Fruit fly (Drosophila melanogaster) whole organism, embryonic: ENCODE results near the gene CG32829.
A peak's percentile ranks its signal among the peaks of the same experiment; 100 is the strongest.

ENCODE experiments used
- ATbp ChIP-seq: fragments of 200-800 bp; sonication (Bioruptor generic); optimal IDR thresholded peaks from 2 replicates; lab custom pipeline; 2017; ENCODE audit warnings: missing biosample characterization, mild to moderate bottlenecking, missing genetic modification characterization, missing genetic modification reagents
- Aef1 ChIP-seq: fragments of 200-800 bp; sonication (Bioruptor generic); IDR thresholded peaks from 3 replicates; pipeline ENCODE4 v1.3.6; 2022; ENCODE audit warnings: missing biosample characterization, missing genetic modification characterization
- Asciz ChIP-seq: fragments of 200-800 bp; sonication (Bioruptor generic); optimal IDR thresholded peaks from 2 replicates; lab custom pipeline; 2017; ENCODE audit warnings: missing biosample characterization, mild to moderate bottlenecking, missing genetic modification characterization, missing genetic modification reagents
- Bdp1 ChIP-seq: fragments of 200-800 bp; sonication (Bioruptor generic); optimal IDR thresholded peaks from 3 replicates; lab custom pipeline; 2016; ENCODE audit warnings: missing biosample characterization, missing genetic modification characterization
- Bteb2 ChIP-seq: fragments of 200-800 bp; sonication (Bioruptor generic); optimal IDR thresholded peaks from 2 replicates; lab custom pipeline; 2016; ENCODE audit warnings: missing biosample characterization, missing genetic modification characterization
- CG10321 ChIP-seq: fragments of 200-800 bp; sonication (Bioruptor generic); IDR thresholded peaks from 2 replicates; pipeline ENCODE4 v1.3.6; 2022; ENCODE audit warnings: missing biosample characterization, missing genetic modification characterization
- CG12659 ChIP-seq: fragments of 200-800 bp; sonication (Bioruptor generic); optimal IDR thresholded peaks from 3 replicates; lab custom pipeline; 2017; ENCODE audit warnings: mild to moderate bottlenecking, missing biosample characterization, missing genetic modification reagents, missing genetic modification characterization
- CG13287 ChIP-seq: fragments of 200-800 bp; sonication (Bioruptor generic); IDR thresholded peaks from 2 replicates; pipeline ENCODE4 v1.3.6; 2022; ENCODE audit warnings: missing biosample characterization, missing genetic modification characterization; ENCODE audit not compliant: partially characterized antibody
- CG13775 ChIP-seq: fragments of 200-800 bp; sonication (Bioruptor generic); optimal IDR thresholded peaks from 3 replicates; lab custom pipeline; 2017; ENCODE audit warnings: missing biosample characterization, mild to moderate bottlenecking, missing genetic modification characterization
- CG14860 ChIP-seq: fragments of 200-800 bp; sonication (Bioruptor generic); IDR thresholded peaks from 3 replicates; pipeline ENCODE4 v1.3.6; 2022; ENCODE audit warnings: missing biosample characterization, missing genetic modification characterization; ENCODE audit not compliant: partially characterized antibody
- CG1647 ChIP-seq: fragments of 200-800 bp; sonication (Bioruptor generic); optimal IDR thresholded peaks from 3 replicates; lab custom pipeline; 2016; ENCODE audit warnings: missing biosample characterization, missing genetic modification characterization
- CG17186 ChIP-seq: fragments of 200-800 bp; sonication (Bioruptor generic); optimal IDR thresholded peaks from 3 replicates; lab custom pipeline; 2017; ENCODE audit warnings: missing biosample characterization, missing genetic modification reagents, missing genetic modification characterization
- CG17359 ChIP-seq: fragments of 200-800 bp; sonication (Bioruptor generic); optimal IDR thresholded peaks from 3 replicates; lab custom pipeline; 2018; ENCODE audit warnings: missing biosample characterization, mild to moderate bottlenecking, missing genetic modification characterization, moderate library complexity
- CG18476 ChIP-seq: fragments of 200-800 bp; sonication (Bioruptor generic); optimal IDR thresholded peaks from 2 replicates; lab custom pipeline; 2016; ENCODE audit warnings: missing biosample characterization, mild to moderate bottlenecking, missing genetic modification characterization
- CG30431 ChIP-seq: fragments of 200-800 bp; sonication (Bioruptor generic); optimal IDR thresholded peaks from 2 replicates; lab custom pipeline; 2017; ENCODE audit warnings: missing biosample characterization, missing genetic modification characterization
- CG33213 ChIP-seq: fragments of 200-800 bp; sonication (Bioruptor generic); optimal IDR thresholded peaks from 3 replicates; lab custom pipeline; 2016; ENCODE audit warnings: missing biosample characterization, missing genetic modification characterization
- CG34376 ChIP-seq: fragments of 200-800 bp; sonication (Bioruptor generic); optimal IDR thresholded peaks from 2 replicates; lab custom pipeline; 2018; ENCODE audit warnings: missing biosample characterization, mild to moderate bottlenecking, missing genetic modification characterization
- CG3838 ChIP-seq: fragments of 200-800 bp; sonication (Bioruptor generic); optimal IDR thresholded peaks from 3 replicates; lab custom pipeline; 2016; ENCODE audit warnings: missing biosample characterization, missing genetic modification characterization
- CG4854 ChIP-seq: fragments of 200-800 bp; sonication (Bioruptor generic); optimal IDR thresholded peaks from 2 replicates; lab custom pipeline; 2016; ENCODE audit warnings: missing biosample characterization, missing genetic modification characterization, inconsistent platforms
- CG5245 ChIP-seq: fragments of 200-800 bp; sonication (Bioruptor generic); optimal IDR thresholded peaks from 3 replicates; lab custom pipeline; 2016; ENCODE audit warnings: missing biosample characterization, missing genetic modification characterization
- CG6175 ChIP-seq: fragments of 200-800 bp; sonication (Bioruptor generic); IDR thresholded peaks from 3 replicates; pipeline ENCODE4 v1.3.6; 2022; ENCODE audit warnings: missing biosample characterization, missing genetic modification characterization
- CG6813 ChIP-seq: fragments of 200-800 bp; sonication (Bioruptor generic); optimal IDR thresholded peaks from 2 replicates; lab custom pipeline; 2017; ENCODE audit warnings: missing biosample characterization, missing genetic modification characterization, mild to moderate bottlenecking, moderate library complexity, missing genetic modification reagents
- CG7357 ChIP-seq: fragments of 200-800 bp; sonication (Bioruptor generic); IDR thresholded peaks from 3 replicates; pipeline ENCODE4 v1.3.6; 2022; ENCODE audit warnings: missing biosample characterization, missing genetic modification characterization
- CG9609 ChIP-seq: fragments of 200-800 bp; sonication (Bioruptor generic); optimal IDR thresholded peaks from 3 replicates; lab custom pipeline; 2016; ENCODE audit warnings: missing biosample characterization, missing genetic modification characterization
- Ets97D ChIP-seq: fragments of 200-800 bp; sonication (Bioruptor generic); optimal IDR thresholded peaks from 3 replicates; lab custom pipeline; 2016; ENCODE audit warnings: missing biosample characterization, missing genetic modification characterization
- Fer1 ChIP-seq: fragments of 200-800 bp; sonication (Bioruptor generic); optimal IDR thresholded peaks from 2 replicates; lab custom pipeline; 2017; ENCODE audit warnings: missing biosample characterization, mild to moderate bottlenecking, missing genetic modification characterization
- Med ChIP-seq: fragments of 200-800 bp; sonication (Bioruptor generic); peaks from one replicate; lab custom pipeline; 2016; ENCODE audit warnings: missing biosample characterization, missing genetic modification characterization, mild to moderate bottlenecking, inconsistent platforms, moderate library complexity
- NC2β ChIP-seq: fragments of 200-800 bp; sonication (Bioruptor generic); optimal IDR thresholded peaks from 2 replicates; lab custom pipeline; 2016; ENCODE audit warnings: missing biosample characterization, missing genetic modification characterization
- Scr ChIP-seq: fragments of 200-800 bp; sonication (Bioruptor generic); IDR thresholded peaks from 2 replicates; pipeline ENCODE4 v1.3.6; 2022; ENCODE audit warnings: missing biosample characterization, missing genetic modification characterization; ENCODE audit not compliant: partially characterized antibody
- Sox100B ChIP-seq: fragments of 200-800 bp; sonication (Bioruptor generic); optimal IDR thresholded peaks from 3 replicates; lab custom pipeline; 2018; ENCODE audit warnings: missing biosample characterization, mild to moderate bottlenecking, missing genetic modification characterization
- Sry-β ChIP-seq: fragments of 200-800 bp; sonication (Bioruptor generic); optimal IDR thresholded peaks from 2 replicates; lab custom pipeline; 2018; ENCODE audit warnings: missing biosample characterization, mild to moderate bottlenecking, missing genetic modification characterization, moderate library complexity
- Usf ChIP-seq: fragments of 200-800 bp; sonication (Bioruptor generic); optimal IDR thresholded peaks from 2 replicates; lab custom pipeline; 2017; ENCODE audit warnings: missing genotype, missing biosample characterization, missing genetic modification characterization
- al ChIP-seq: fragments of 200-800 bp; sonication (Bioruptor generic); IDR thresholded peaks from 2 replicates; pipeline ENCODE4 v1.3.6; 2022; ENCODE audit warnings: missing biosample characterization, missing genetic modification characterization
- croc ChIP-seq: fragments of 200-800 bp; sonication (Bioruptor generic); conservative IDR thresholded peaks from 3 replicates; pipeline ENCODE4 v1.3.6; 2022; ENCODE audit warnings: missing biosample characterization, missing genetic modification characterization
- dan ChIP-seq: fragments of 200-800 bp; sonication (Bioruptor generic); IDR thresholded peaks from 2 replicates; pipeline ENCODE4 v1.3.6; 2022; ENCODE audit warnings: missing biosample characterization, missing genetic modification characterization
- danr ChIP-seq: fragments of 200-800 bp; sonication (Bioruptor generic); IDR thresholded peaks from 2 replicates; pipeline ENCODE4 v1.3.6; 2022; ENCODE audit warnings: missing biosample characterization, missing genetic modification characterization
- gcm ChIP-seq: fragments of 200-800 bp; sonication (Bioruptor generic); optimal IDR thresholded peaks from 2 replicates; lab custom pipeline; 2019; ENCODE audit warnings: missing biosample characterization, mild to moderate bottlenecking, missing genetic modification characterization, moderate library complexity
- gem ChIP-seq: fragments of 200-800 bp; sonication (Bioruptor generic); optimal IDR thresholded peaks from 2 replicates; lab custom pipeline; 2019; ENCODE audit warnings: missing biosample characterization, mild to moderate bottlenecking, missing genetic modification characterization, moderate library complexity
- jigr1 ChIP-seq: fragments of 200-800 bp; sonication (Bioruptor generic); IDR thresholded peaks from 3 replicates; pipeline ENCODE4 v1.3.6; 2022; ENCODE audit warnings: missing biosample characterization, missing genetic modification characterization
- klu ChIP-seq: fragments of 200-800 bp; sonication (Bioruptor generic); IDR thresholded peaks from 2 replicates; pipeline ENCODE4 v1.3.6; 2022; ENCODE audit warnings: missing biosample characterization, missing genetic modification characterization
- lab ChIP-seq: fragments of 200-800 bp; sonication (Bioruptor generic); optimal IDR thresholded peaks from 3 replicates; lab custom pipeline; 2017; ENCODE audit warnings: missing biosample characterization, missing genetic modification characterization, mild to moderate bottlenecking, moderate library complexity, missing genetic modification reagents
- p53 ChIP-seq: fragments of 200-800 bp; sonication (Bioruptor generic); optimal IDR thresholded peaks from 2 replicates; lab custom pipeline; 2016; ENCODE audit warnings: missing biosample characterization, missing genetic modification characterization
- psq ChIP-seq: fragments of 200-800 bp; sonication (Bioruptor generic); optimal IDR thresholded peaks from 2 replicates; lab custom pipeline; 2017; ENCODE audit warnings: missing biosample characterization, missing genetic modification characterization
- sd ChIP-seq: fragments of 200-800 bp; sonication (Bioruptor generic); optimal IDR thresholded peaks from 3 replicates; lab custom pipeline; 2018; ENCODE audit warnings: missing biosample characterization, mild to moderate bottlenecking, missing genetic modification characterization, moderate library complexity
- sens ChIP-seq: fragments of 200-800 bp; sonication (Bioruptor generic); peaks from one replicate; lab custom pipeline; 2016; ENCODE audit warnings: missing biosample characterization, missing genetic modification characterization
- seq ChIP-seq: fragments of 200-800 bp; sonication (Bioruptor generic); IDR thresholded peaks from 2 replicates; pipeline ENCODE4 v1.3.6; 2022; ENCODE audit warnings: missing biosample characterization, missing genetic modification characterization
- sim ChIP-seq: fragments of 200-800 bp; sonication (Bioruptor generic); IDR thresholded peaks from 2 replicates; pipeline ENCODE4 v1.3.6; 2022; ENCODE audit warnings: missing biosample characterization, missing genetic modification characterization
- sna ChIP-seq: fragments of 200-800 bp; sonication (Bioruptor generic); IDR thresholded peaks from 2 replicates; pipeline ENCODE4 v1.3.6; 2022; ENCODE audit warnings: missing biosample characterization, missing genetic modification characterization; ENCODE audit not compliant: partially characterized antibody
- ssp ChIP-seq: fragments of 200-800 bp; sonication (Bioruptor generic); IDR thresholded peaks from 2 replicates; pipeline ENCODE4 v1.3.6; 2022; ENCODE audit warnings: missing biosample characterization, missing genetic modification characterization
- wdn ChIP-seq: fragments of 200-800 bp; sonication (Bioruptor generic); IDR thresholded peaks from 2 replicates; pipeline ENCODE4 v1.3.6; 2022; ENCODE audit warnings: missing biosample characterization, missing genetic modification characterization
- zen ChIP-seq: fragments of 200-800 bp; sonication (Bioruptor generic); optimal IDR thresholded peaks from 3 replicates; lab custom pipeline; 2018; ENCODE audit warnings: missing biosample characterization, mild to moderate bottlenecking, missing genetic modification characterization, moderate library complexity
- zen2 ChIP-seq: fragments of 200-800 bp; sonication (Bioruptor generic); IDR thresholded peaks from 3 replicates; pipeline ENCODE4 v1.3.6; 2022; ENCODE audit warnings: missing biosample characterization, missing genetic modification characterization; ENCODE audit not compliant: partially characterized antibody

The CG32829 gene

dm6 chr2L:6913964-6914363, 2.3 kb downstream of the CG32829 start, which contains the start of gene Wee1 (continued):
- TF ChIP-seq croc = no peak
- TF ChIP-seq CG13287 (GFP tag; lab: Robert Waterston, UW) = peak; percentile 32; the same call in 1 of the 2 replicates
- TF ChIP-seq Bteb2 (GFP tag; lab: Kevin White, UChicago) = no peak
- no peak for TF ChIP-seq CG34376 (GFP tag; lab: Kevin White, UChicago)
- TF ChIP-seq CG33213 (GFP tag; lab: Kevin White, UChicago) = peak; percentile 40
- TF ChIP-seq CG17359 (tag; lab: Kevin White, UChicago) = no peak
- TF ChIP-seq sd (tag; lab: Kevin White, UChicago) = peak; percentile 95
- peak; percentile 48 for TF ChIP-seq Sry-β (GFP tag; lab: Kevin White, UChicago)
- TF ChIP-seq Usf (GFP tag; lab: Kevin White, UChicago) = no peak
- no peak for TF ChIP-seq CG6813 (GFP tag; lab: Kevin White, UChicago)
- no peak for TF ChIP-seq CG5245 (GFP tag; lab: Kevin White, UChicago)
- no peak for TF ChIP-seq CG10321 (GFP tag; lab: Robert Waterston, UW)
- TF ChIP-seq Fer1 (GFP tag; lab: Kevin White, UChicago) = no peak
- TF ChIP-seq lab = no peak
- TF ChIP-seq CG17186 (GFP tag; lab: Kevin White, UChicago) = peak; percentile 65
- no peak for TF ChIP-seq gem (tag; lab: Kevin White, UChicago)
- no peak for TF ChIP-seq dan (GFP tag; lab: Robert Waterston, UW)
- no peak for TF ChIP-seq CG6175
- TF ChIP-seq CG4854 (GFP tag; lab: Kevin White, UChicago) = no peak
- TF ChIP-seq p53 (GFP tag; lab: Kevin White, UChicago) = no peak
- 0 out of 2 replicates have a peak, but pooled peaks have one; percentile 25 for TF ChIP-seq sna (GFP tag; lab: Robert Waterston, UW)
- no peak for TF ChIP-seq gcm
- TF ChIP-seq CG1647 = no peak
- TF ChIP-seq Asciz (GFP tag; lab: Kevin White, UChicago) = no peak
- no peak for TF ChIP-seq CG18476
- TF ChIP-seq Sox100B (GFP tag; lab: Kevin White, UChicago) = no peak
- no peak for TF ChIP-seq ssp (GFP tag; lab: Robert Waterston, UW)
- no peak for TF ChIP-seq danr
- peak; percentile 55 for TF ChIP-seq sens (GFP tag; lab: Kevin White, UChicago)
- TF ChIP-seq jigr1 (GFP tag; lab: Robert Waterston, UW) = no peak
- no peak for TF ChIP-seq Scr
- TF ChIP-seq CG12659 (GFP tag; lab: Kevin White, UChicago) = peak; percentile 72
- TF ChIP-seq wdn (GFP tag; lab: Robert Waterston, UW) = no peak
- TF ChIP-seq CG3838 (GFP tag; lab: Kevin White, UChicago) = no peak
- TF ChIP-seq al (GFP tag; lab: Robert Waterston, UW) = no peak
- TF ChIP-seq NC2β (GFP tag; lab: Kevin White, UChicago) = peak; percentile 8
- no peak for TF ChIP-seq sim (GFP tag; lab: Robert Waterston, UW)
- TF ChIP-seq Aef1 (GFP tag; lab: Robert Waterston, UW) = no peak
- TF ChIP-seq CG30431 = no peak
- TF ChIP-seq zen2 = no peak
- no peak for TF ChIP-seq CG9609 (GFP tag; lab: Kevin White, UChicago)
- TF ChIP-seq Med (GFP tag; lab: Kevin White, UChicago) = peak; percentile 69
- TF ChIP-seq ATbp = no peak
- no peak for TF ChIP-seq CG14860 (GFP tag; lab: Robert Waterston, UW)
- peak; percentile 55 for TF ChIP-seq Ets97D
- TF ChIP-seq CG7357 (GFP tag; lab: Robert Waterston, UW) = no peak
- TF ChIP-seq psq = no peak
- TF ChIP-seq CG13775 (GFP tag; lab: Kevin White, UChicago) = no peak
- no peak for TF ChIP-seq klu
- TF ChIP-seq zen (tag; lab: Kevin White, UChicago) = no peak
- TF ChIP-seq seq (GFP tag; lab: Robert Waterston, UW) = no peak
- TF ChIP-seq Bdp1 (GFP tag; lab: Kevin White, UChicago) = no peak
